Fruit fly (Drosophila melanogaster): ENCODE results near the gene CG31933.
A peak's percentile ranks its signal among the peaks of the same experiment; 100 is the strongest.

CG31933 gene

DNA sequence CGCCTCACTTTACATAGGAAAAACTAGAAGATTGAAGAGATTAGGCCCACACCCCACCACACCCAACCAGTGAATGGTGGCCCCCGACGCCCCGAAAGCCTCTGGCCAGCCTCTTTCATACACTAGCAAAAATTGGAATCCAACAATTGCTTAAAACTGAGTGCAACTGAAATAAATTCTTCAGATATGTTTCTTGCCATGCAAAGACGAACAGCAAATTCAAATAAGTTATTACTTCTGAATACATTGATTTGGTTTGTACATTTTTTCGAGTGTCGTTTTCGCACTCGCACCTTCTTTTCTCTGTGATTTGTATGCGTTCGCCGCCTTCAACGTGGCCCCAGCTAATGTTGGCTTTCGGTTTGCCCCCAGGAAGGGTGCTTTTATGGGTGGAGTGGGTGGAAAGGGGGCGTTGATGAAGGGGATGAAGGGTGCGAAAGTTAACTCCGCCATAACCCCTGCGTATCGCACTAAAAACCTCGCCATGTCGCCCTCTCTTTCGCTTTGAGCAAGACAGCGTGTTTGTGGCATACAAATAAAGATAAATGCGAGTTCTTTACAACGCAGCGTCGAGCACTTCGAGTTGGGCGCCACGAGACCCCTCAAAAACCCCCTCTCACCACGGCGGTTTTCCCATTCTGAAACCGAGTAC lies 14.7 kb upstream of the CG31933 start (continued):
- TF ChIP-seq hkb (optimal IDR thresholded peaks at IDR 0.05): no peak
- TF ChIP-seq hkb (GFP tag; IDR thresholded peaks at IDR 0.05): 0 out of 2 replicates have a peak, but pooled peaks have one; percentile 45
- no peak for TF ChIP-seq Tbp (GFP tag; optimal IDR thresholded peaks at IDR 0.05)
- TF ChIP-seq Atf-2 (GFP tag; optimal IDR thresholded peaks at IDR 0.05): no peak
- TF ChIP-seq CG1233 (GFP tag; optimal IDR thresholded peaks at IDR 0.05): no peak
- TF ChIP-seq CG11456 (GFP tag; IDR thresholded peaks at IDR 0.05): no peak
- TF ChIP-seq Dip3 (GFP tag; optimal IDR thresholded peaks at IDR 0.05): no peak
- TF ChIP-seq CG6175 (GFP tag; IDR thresholded peaks at IDR 0.05): no peak
- no peak for TF ChIP-seq BEAF-32 (GFP tag; optimal IDR thresholded peaks at IDR 0.05)
- peak; percentile 54 for TF ChIP-seq Fer1 (GFP tag; optimal IDR thresholded peaks at IDR 0.05)
- no peak for TF ChIP-seq zen (tag; optimal IDR thresholded peaks at IDR 0.05)
- peak; percentile 91 for TF ChIP-seq Ets65A (GFP tag)
- TF ChIP-seq CG12219 (GFP tag; optimal IDR thresholded peaks at IDR 0.05): peak; percentile 8
- no peak for TF ChIP-seq CG12104 (GFP tag; optimal IDR thresholded peaks at IDR 0.05)
- TF ChIP-seq vnd (GFP tag; IDR thresholded peaks at IDR 0.05; ENCODE audit: partially characterized antibody): no peak
- TF ChIP-seq CG12236 (GFP tag; optimal IDR thresholded peaks at IDR 0.05): no peak
- TF ChIP-seq CG10654 (GFP tag; optimal IDR thresholded peaks at IDR 0.05): no peak
- no peak for TF ChIP-seq CG11398 (GFP tag; optimal IDR thresholded peaks at IDR 0.05)
- TF ChIP-seq Gug (GFP tag; IDR thresholded peaks at IDR 0.05): peak; percentile 27; the same call in 2 of the 4 replicates
- TF ChIP-seq peb (GFP tag; IDR thresholded peaks at IDR 0.05): 0 out of 2 replicates have a peak, but pooled peaks have one; percentile 26
- TF ChIP-seq br (optimal IDR thresholded peaks at IDR 0.05): no peak
- no peak for TF ChIP-seq CG17912 (GFP tag; optimal IDR thresholded peaks at IDR 0.05)
- TF ChIP-seq stc (GFP tag; IDR thresholded peaks at IDR 0.05): no peak
- TF ChIP-seq NC2α (GFP tag; optimal IDR thresholded peaks at IDR 0.05): no peak
- TF ChIP-seq Aef1 (GFP tag; IDR thresholded peaks at IDR 0.05): peak; percentile 47; the same call in 2 of the 3 replicates
- no peak for TF ChIP-seq CG4404 (GFP tag; IDR thresholded peaks at IDR 0.05)
- no peak for TF ChIP-seq Mad (GFP tag; optimal IDR thresholded peaks at IDR 0.05)
- TF ChIP-seq pho (GFP tag; optimal IDR thresholded peaks at IDR 0.05): no peak
- no peak for TF ChIP-seq CG3726 (GFP tag; IDR thresholded peaks at IDR 0.05)
- no peak for TF ChIP-seq trh (GFP tag; optimal IDR thresholded peaks at IDR 0.05)
- no peak for TF ChIP-seq Nf-YC (tag; optimal IDR thresholded peaks at IDR 0.05)
- no peak for TF ChIP-seq Max (GFP tag; optimal IDR thresholded peaks at IDR 0.05)
- TF ChIP-seq sens (GFP tag): no peak
- TF ChIP-seq sc (optimal IDR thresholded peaks at IDR 0.05): no peak
- TF ChIP-seq sc (GFP tag; optimal IDR thresholded peaks at IDR 0.05): no peak
- TF ChIP-seq CG10431 (GFP tag; optimal IDR thresholded peaks at IDR 0.05): no peak
- no peak for TF ChIP-seq HLHmδ (GFP tag; optimal IDR thresholded peaks at IDR 0.05)
- TF ChIP-seq Stat92E (GFP tag; optimal IDR thresholded peaks at IDR 0.05): no peak
- no peak for TF ChIP-seq CG32767 (GFP tag; IDR thresholded peaks at IDR 0.05)
- no peak for TF ChIP-seq gcm (GFP tag; optimal IDR thresholded peaks at IDR 0.05)
- TF ChIP-seq CG6813 (GFP tag; optimal IDR thresholded peaks at IDR 0.05): peak; percentile 13
- TF ChIP-seq CG11093 (GFP tag; IDR thresholded peaks at IDR 0.05): no peak
- TF ChIP-seq sug (tag; optimal IDR thresholded peaks at IDR 0.05): no peak
- no peak for TF ChIP-seq CG3163 (GFP tag; optimal IDR thresholded peaks at IDR 0.05)
- TF ChIP-seq CG6791 (GFP tag; IDR thresholded peaks at IDR 0.05; ENCODE audit: partially characterized antibody): no peak
- peak; percentile 52; the same call in 1 of the 2 replicates for TF ChIP-seq CG32532 (GFP tag; IDR thresholded peaks at IDR 0.05)
- no peak for TF ChIP-seq CG10274 (GFP tag; optimal IDR thresholded peaks at IDR 0.05)
- no peak for TF ChIP-seq lov (optimal IDR thresholded peaks at IDR 0.05)
- TF ChIP-seq lov (GFP tag; IDR thresholded peaks at IDR 0.05): no peak
- TF ChIP-seq scrt (GFP tag; optimal IDR thresholded peaks at IDR 0.05): peak; percentile 38
- no peak for TF ChIP-seq kah (GFP tag; optimal IDR thresholded peaks at IDR 0.05)
- TF ChIP-seq unc-4 (GFP tag; IDR thresholded peaks at IDR 0.05; ENCODE audit: partially characterized antibody): no peak
